Worm (Caenorhabditis elegans): ENCODE measurements around the gene Y42H9AR.5.

DNA sequence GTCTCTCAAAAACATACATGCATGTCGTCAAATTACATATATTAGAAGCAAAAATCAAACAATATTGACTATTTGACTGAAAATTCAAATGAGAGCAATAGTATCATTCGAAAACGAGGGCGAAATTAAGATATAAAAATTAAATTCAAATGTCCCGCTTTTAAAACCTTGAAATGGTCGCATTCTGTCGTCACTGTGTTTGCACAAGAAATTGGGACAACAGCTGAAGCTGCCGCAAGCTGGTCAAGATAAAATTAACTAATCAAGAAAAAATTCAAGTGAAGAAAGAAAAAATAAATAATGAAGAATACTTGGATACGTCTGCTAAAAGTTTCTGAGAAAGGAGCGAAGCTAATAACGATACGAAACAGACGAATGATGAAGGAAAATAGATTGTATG is 10.3 kb downstream of the Y42H9AR.5 start:
- TF ChIP-seq ceh-14 (tag; optimal IDR thresholded peaks at IDR 0.05) (no peak), hlh-30 (tag; optimal IDR thresholded peaks at IDR 0.05; ENCODE audit: insufficient read depth) (no peak), eyg-1 (tag; optimal IDR thresholded peaks at IDR 0.05) (no peak), ama-1 (optimal IDR thresholded peaks at IDR 0.05) (no peak), nhr-11 (tag; optimal IDR thresholded peaks at IDR 0.05) (no peak), fkh-10 (GFP tag; optimal IDR thresholded peaks at IDR 0.05) (no peak), F13H6.1 (tag; optimal IDR thresholded peaks at IDR 0.05) (no peak)
